Worm (Caenorhabditis elegans): ENCODE data around the gene ZK792.5.

ce11 chrIV:11701878-11702277 is 14.0 kb upstream of the ZK792.5 start:
- TF ChIP-seq nhr-12 (tag; optimal IDR thresholded peaks at IDR 0.05) (no peak), egl-27 (tag; optimal IDR thresholded peaks at IDR 0.05) (no peak), nhr-25 (tag; optimal IDR thresholded peaks at IDR 0.05) (no peak), nhr-11 (tag; optimal IDR thresholded peaks at IDR 0.05) (no peak), nhr-10 (tag; optimal IDR thresholded peaks at IDR 0.05) (no peak), F13H6.1 (tag; optimal IDR thresholded peaks at IDR 0.05) (no peak), nhr-237 (tag; optimal IDR thresholded peaks at IDR 0.05) (no peak)

Measured in whole organism, L2 larva.